Worm (Caenorhabditis elegans) whole organism, young adult: ENCODE results near the gene F59E12.17.

Source experiments
- B0019.2 ChIP-seq: fragments of 200-800 bp; sonication (Bioruptor generic); conservative IDR thresholded peaks from 2 replicates; pipeline ENCODE4 v1.3.6; 2022; ENCODE audit warnings: missing genetic modification reagents, missing genetic modification characterization, missing compliant biosample characterization
- B0035.1 ChIP-seq: sonication (generic microtip); optimal IDR thresholded peaks from 2 replicates; lab custom pipeline; 2016; ENCODE audit warnings: missing genetic modification characterization, mild to moderate bottlenecking, missing compliant biosample characterization, missing genotype, missing genetic modification reagents
- D2030.7 ChIP-seq: fragments of 200-800 bp; sonication (Bioruptor generic); IDR thresholded peaks from 2 replicates; pipeline ENCODE4 v1.3.6; 2022; ENCODE audit warnings: missing genetic modification reagents, missing genetic modification characterization, missing compliant biosample characterization
- F33H1.4 ChIP-seq: fragments of 200-800 bp; sonication (Bioruptor generic); IDR thresholded peaks from 2 replicates; pipeline ENCODE4 v1.3.6; 2022; ENCODE audit warnings: missing genetic modification reagents, missing genetic modification characterization, missing compliant biosample characterization
- F49E8.2 ChIP-seq: sonication (generic microtip); optimal IDR thresholded peaks from 3 replicates; lab custom pipeline; 2017; ENCODE audit warnings: missing genetic modification characterization, mild to moderate bottlenecking, missing compliant biosample characterization, antibody characterized with exemption, moderate library complexity; ENCODE audit not compliant: insufficient read depth
- F55B11.4 ChIP-seq: sonication (generic microtip); optimal IDR thresholded peaks from 2 replicates; lab custom pipeline; 2016; ENCODE audit warnings: missing compliant biosample characterization, missing genetic modification characterization, borderline replicate concordance; ENCODE audit not compliant: insufficient read depth
- Y53F4B.3 ChIP-seq: fragments of 200-800 bp; sonication (Bioruptor generic); IDR thresholded peaks from 2 replicates; pipeline ENCODE4 v1.3.6; 2022; ENCODE audit warnings: missing genetic modification reagents, missing genetic modification characterization, missing compliant biosample characterization
- Y95B8A.8 ChIP-seq: fragments of 200-800 bp; sonication (Bioruptor generic); IDR thresholded peaks from 2 replicates; pipeline ENCODE4 v1.3.6; 2022; ENCODE audit warnings: missing genetic modification reagents, missing genetic modification characterization, missing compliant biosample characterization
- akir-1 ChIP-seq: fragments of 200-800 bp; sonication (Bioruptor generic); optimal IDR thresholded peaks from 2 replicates; lab custom pipeline; 2018; ENCODE audit warnings: mild to moderate bottlenecking, missing genetic modification characterization, moderate library complexity, missing compliant biosample characterization
- ama-1 ChIP-seq, 3 experiments: fragments of 150-350 bp in 1 of 3; sonication (generic microtip) in 2 of 3; optimal IDR thresholded peaks; 2 replicates each; lab custom pipeline; 2014 to 2018; ENCODE audit warnings: missing biosample characterization in 2 of 3, missing genetic modification characterization in 2 of 3, missing genetic modification reagents in 2 of 3
- athp-1 ChIP-seq: sonication (generic microtip); optimal IDR thresholded peaks from 2 replicates; lab custom pipeline; 2017; ENCODE audit warnings: mild to moderate bottlenecking, missing genetic modification characterization, missing compliant biosample characterization
- bed-1 ChIP-seq: fragments of 200-800 bp; sonication (Bioruptor generic); IDR thresholded peaks from 2 replicates; pipeline ENCODE4 v1.3.6; 2022; ENCODE audit warnings: missing genetic modification reagents, missing genetic modification characterization, missing compliant biosample characterization
- bed-2 ChIP-seq: fragments of 200-800 bp; sonication (Bioruptor generic); IDR thresholded peaks from 2 replicates; pipeline ENCODE4 v1.3.6; 2022; ENCODE audit warnings: missing genetic modification reagents, missing genetic modification characterization, missing compliant biosample characterization
- ccch-3 ChIP-seq: fragments of 200-800 bp; sonication (Bioruptor generic); optimal IDR thresholded peaks from 2 replicates; lab custom pipeline; 2018; ENCODE audit warnings: mild to moderate bottlenecking, missing genetic modification characterization, missing compliant biosample characterization
- cebp-1 ChIP-seq, 2 experiments: fragments of 200-800 bp in 1 of 2; sonication (Bioruptor generic) in 1 of 2; sonication (generic microtip) in 1 of 2; IDR thresholded peaks in 1 of 2; optimal IDR thresholded peaks in 1 of 2; 2 replicates each; pipeline versions ENCODE4 v1.3.6 to Lab custom; 2017 to 2022; ENCODE audit warnings: missing compliant biosample characterization in 2 of 2, missing genetic modification characterization in 2 of 2, mild to moderate bottlenecking in 1 of 2, missing genetic modification reagents in 1 of 2, moderate library complexity in 1 of 2
- ceh-100 ChIP-seq: fragments of 200-800 bp; sonication (Bioruptor generic); IDR thresholded peaks from 2 replicates; pipeline ENCODE4 v1.3.6; 2022; ENCODE audit warnings: missing genetic modification reagents, missing genetic modification characterization, missing compliant biosample characterization
- ceh-27 ChIP-seq: fragments of 200-800 bp; sonication (Bioruptor generic); optimal IDR thresholded peaks from 2 replicates; lab custom pipeline; 2018; ENCODE audit warnings: mild to moderate bottlenecking, missing genetic modification characterization, moderate library complexity, missing compliant biosample characterization
- die-1 ChIP-seq: sonication (generic microtip); optimal IDR thresholded peaks from 2 replicates; lab custom pipeline; 2016; ENCODE audit warnings: missing genotype, mild to moderate bottlenecking, missing genetic modification characterization, missing compliant biosample characterization
- dox-1 ChIP-seq: fragments of 200-800 bp; sonication (Bioruptor generic); IDR thresholded peaks from 2 replicates; pipeline ENCODE4 v1.3.6; 2022; ENCODE audit warnings: missing genetic modification reagents, missing genetic modification characterization, missing compliant biosample characterization
- dpff-1 ChIP-seq: sonication (generic microtip); optimal IDR thresholded peaks from 2 replicates; lab custom pipeline; 2017; ENCODE audit warnings: mild to moderate bottlenecking, missing genetic modification characterization, missing compliant biosample characterization
- dpl-1 ChIP-seq: fragments of 150-350 bp; optimal IDR thresholded peaks from 2 replicates; lab custom pipeline; 2014; ENCODE audit warnings: missing biosample characterization, missing genetic modification reagents, missing genetic modification characterization
- efl-1 ChIP-seq: fragments of 150-350 bp; optimal IDR thresholded peaks from 2 replicates; lab custom pipeline; 2014; ENCODE audit warnings: missing biosample characterization, missing genetic modification reagents, missing genetic modification characterization
- egl-18 ChIP-seq: fragments of 200-800 bp; sonication (Bioruptor generic); IDR thresholded peaks from 2 replicates; pipeline ENCODE4 v1.3.6; 2022; ENCODE audit warnings: missing genetic modification reagents, missing genetic modification characterization, missing compliant biosample characterization
- egl-44 ChIP-seq: fragments of 200-800 bp; sonication (Bioruptor generic); IDR thresholded peaks from 2 replicates; pipeline ENCODE4 v1.3.6; 2022; ENCODE audit warnings: missing genetic modification reagents, missing genetic modification characterization, missing compliant biosample characterization
- egrh-3 ChIP-seq: fragments of 200-800 bp; sonication (Bioruptor generic); IDR thresholded peaks from 2 replicates; pipeline ENCODE4 v1.3.6; 2022; ENCODE audit warnings: missing genetic modification reagents, missing genetic modification characterization, missing compliant biosample characterization
- hsf-1 ChIP-seq: fragments of 200-800 bp; sonication (Bioruptor generic); IDR thresholded peaks from 2 replicates; pipeline ENCODE4 v1.3.6; 2022; ENCODE audit warnings: missing genetic modification reagents, missing genetic modification characterization, missing compliant biosample characterization
- lag-1 ChIP-seq: fragments of 200-800 bp; sonication (Bioruptor generic); IDR thresholded peaks from 2 replicates; pipeline ENCODE4 v1.3.6; 2022; ENCODE audit warnings: missing genetic modification reagents, missing genetic modification characterization, missing compliant biosample characterization
- let-526 ChIP-seq: fragments of 200-800 bp; sonication (Bioruptor generic); IDR thresholded peaks from 2 replicates; pipeline ENCODE4 v1.3.6; 2022; ENCODE audit warnings: missing genetic modification reagents, missing genetic modification characterization, missing compliant biosample characterization
- let-607 ChIP-seq, 2 experiments: fragments of 200-800 bp in 1 of 2; sonication (Bioruptor generic) in 1 of 2; sonication (generic microtip) in 1 of 2; optimal IDR thresholded peaks; 2 replicates each; lab custom pipeline; 2016 to 2018; ENCODE audit warnings: mild to moderate bottlenecking in 2 of 2, missing compliant biosample characterization in 2 of 2, missing genetic modification characterization in 2 of 2, moderate library complexity in 2 of 2, missing genotype in 1 of 2
- lin-40 ChIP-seq: sonication (generic microtip); optimal IDR thresholded peaks from 2 replicates; lab custom pipeline; 2016; ENCODE audit warnings: missing genetic modification characterization, mild to moderate bottlenecking, missing compliant biosample characterization, missing genotype, missing genetic modification reagents
- lsy-27 ChIP-seq: sonication (generic microtip); optimal IDR thresholded peaks from 2 replicates; lab custom pipeline; 2017; ENCODE audit warnings: missing genetic modification characterization, mild to moderate bottlenecking, missing compliant biosample characterization, antibody characterized with exemption, missing genotype, borderline replicate concordance; ENCODE audit not compliant: insufficient read depth
- madf-6 ChIP-seq: fragments of 200-800 bp; sonication (Bioruptor generic); IDR thresholded peaks from 2 replicates; pipeline ENCODE4 v1.3.6; 2022; ENCODE audit warnings: missing genetic modification reagents, missing genetic modification characterization, missing compliant biosample characterization
- mcd-1 ChIP-seq: fragments of 200-800 bp; sonication (Bioruptor generic); IDR thresholded peaks from 2 replicates; pipeline ENCODE4 v1.3.6; 2022; ENCODE audit warnings: missing genetic modification reagents, missing genetic modification characterization, missing compliant biosample characterization
- mel-28 ChIP-seq: sonication (generic microtip); optimal IDR thresholded peaks from 2 replicates; lab custom pipeline; 2016; ENCODE audit warnings: borderline replicate concordance, mild to moderate bottlenecking, missing genetic modification characterization, missing compliant biosample characterization
- pbrm-1 ChIP-seq: fragments of 200-800 bp; sonication (Bioruptor generic); IDR thresholded peaks from 2 replicates; pipeline ENCODE4 v1.3.6; 2022; ENCODE audit warnings: missing genetic modification reagents, missing genetic modification characterization, missing compliant biosample characterization
- pha-4 ChIP-seq: fragments of 150-350 bp; sonication (generic microtip); optimal IDR thresholded peaks from 2 replicates; lab custom pipeline; 2014; ENCODE audit warnings: missing biosample characterization, missing genetic modification reagents, missing genetic modification characterization
- rcor-1 ChIP-seq: fragments of 200-800 bp; sonication (Bioruptor generic); IDR thresholded peaks from 2 replicates; pipeline ENCODE4 v1.3.6; 2022; ENCODE audit warnings: missing genetic modification reagents, missing genetic modification characterization, missing compliant biosample characterization
- rpc-1 ChIP-seq, 2 experiments: fragments of 150-350 bp in 1 of 2; sonication (generic microtip) in 1 of 2; optimal IDR thresholded peaks; 2 replicates each; lab custom pipeline; 2014 to 2018; ENCODE audit warnings: missing biosample characterization in 1 of 2, missing genetic modification characterization in 1 of 2, missing genetic modification reagents in 1 of 2, missing genotype in 1 of 2
- sdz-38 ChIP-seq: sonication (generic microtip); optimal IDR thresholded peaks from 2 replicates; lab custom pipeline; 2016; ENCODE audit warnings: missing genotype, missing genetic modification characterization, missing compliant biosample characterization
- tbp1 ChIP-seq: fragments of 200-800 bp; sonication (Bioruptor generic); optimal IDR thresholded peaks from 2 replicates; lab custom pipeline; 2018; ENCODE audit warnings: mild to moderate bottlenecking, missing genetic modification characterization, missing compliant biosample characterization
- tbx-9 ChIP-seq: sonication (generic microtip); optimal IDR thresholded peaks from 2 replicates; lab custom pipeline; 2016; ENCODE audit warnings: borderline replicate concordance, missing genetic modification characterization, inconsistent platforms, missing compliant biosample characterization
- zfh-2 ChIP-seq: fragments of 200-800 bp; sonication (Bioruptor generic); conservative IDR thresholded peaks from 2 replicates; pipeline ENCODE4 v1.3.6; 2022; ENCODE audit warnings: missing genetic modification reagents, missing genetic modification characterization, missing compliant biosample characterization
- zim-3 ChIP-seq: sonication (generic microtip); optimal IDR thresholded peaks from 2 replicates; lab custom pipeline; 2017; ENCODE audit warnings: mild to moderate bottlenecking, missing genetic modification characterization, moderate library complexity, missing compliant biosample characterization
- ztf-22 ChIP-seq: fragments of 200-800 bp; sonication (Bioruptor generic); optimal IDR thresholded peaks from 2 replicates; lab custom pipeline; 2018; ENCODE audit warnings: mild to moderate bottlenecking, missing genetic modification characterization, moderate library complexity, missing compliant biosample characterization
- ztf-25 ChIP-seq: fragments of 200-800 bp; sonication (Bioruptor generic); IDR thresholded peaks from 2 replicates; pipeline ENCODE4 v1.3.6; 2022; ENCODE audit warnings: missing genetic modification reagents, missing genetic modification characterization, missing compliant biosample characterization

F59E12.17 gene

DNA sequence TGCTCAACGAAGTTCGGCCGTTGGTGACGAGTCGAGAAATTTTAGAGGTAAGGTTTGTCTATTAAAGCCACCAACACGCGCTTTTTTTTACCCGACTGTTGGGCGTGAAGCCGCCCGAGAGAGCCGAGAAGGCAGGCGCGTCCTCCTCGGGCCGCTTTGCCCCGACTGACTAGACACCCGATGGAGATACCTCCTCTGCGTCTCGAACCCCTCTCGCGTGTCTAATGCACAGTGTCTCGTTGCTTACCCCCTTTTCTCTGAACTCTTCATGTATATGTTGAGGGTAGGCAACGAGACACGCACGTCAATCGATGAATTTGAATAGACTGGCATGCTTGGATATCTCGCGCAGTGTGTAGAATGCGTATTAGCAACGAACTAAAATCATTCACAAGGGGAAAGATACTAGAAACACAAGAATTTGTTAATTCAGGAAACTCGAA, 12.5 kb upstream of the F59E12.17 start (continued):
- TF ChIP-seq zim-3 (tag; lab: Kevin White, UChicago) (peak; percentile 99), pbrm-1 (GFP tag; lab: Robert Waterston, UW) (peak; percentile 96), rpc-1 (optimal IDR thresholded peaks at IDR 0.05; lab: Kevin White, UChicago) (no peak), rpc-1 (tag; optimal IDR thresholded peaks at IDR 0.05; lab: Kevin White, UChicago) (no peak), cebp-1 (GFP tag; IDR thresholded peaks at IDR 0.05; lab: Robert Waterston, UW) (peak; percentile 88), cebp-1 (tag; optimal IDR thresholded peaks at IDR 0.05; lab: Kevin White, UChicago) (peak; percentile 90), ceh-100 (GFP tag; lab: Robert Waterston, UW) (peak; percentile 90), lag-1 (GFP tag; lab: Robert Waterston, UW) (0 out of 2 replicates have a peak, but pooled peaks have one; percentile 70), egl-44 (peak; percentile 90; the same call in 1 of the 2 replicates), hsf-1 (GFP tag; lab: Robert Waterston, UW) (peak; percentile 89), egl-18 (peak; percentile 93), efl-1 (no peak), athp-1 (tag; lab: Kevin White, UChicago) (peak; percentile 99), egrh-3 (GFP tag; lab: Robert Waterston, UW) (peak; percentile 91), dpl-1 (GFP tag; lab: Kevin White, UChicago) (no peak), bed-1 (peak; percentile 91), dox-1 (peak; percentile 87; the same call in 1 of the 2 replicates), tbp1 (GFP tag; lab: Kevin White, UChicago) (peak; percentile 71), mel-28 (tag; lab: Kevin White, UChicago) (peak; percentile 92), let-607 (tag; optimal IDR thresholded peaks at IDR 0.05; lab: Kevin White, UChicago) (peak; percentile 82 to 88), rcor-1 (GFP tag; lab: Robert Waterston, UW) (peak; percentile 79), dpff-1 (tag; lab: Kevin White, UChicago) (peak; percentile 99), F55B11.4 (tag; lab: Kevin White, UChicago) (no peak), madf-6 (GFP tag; lab: Robert Waterston, UW) (peak; percentile 91), B0035.1 (tag; lab: Kevin White, UChicago) (peak; percentile 91), F49E8.2 (tag; lab: Kevin White, UChicago) (peak; percentile 33), D2030.7 (GFP tag; lab: Robert Waterston, UW) (peak; percentile 64), mcd-1 (GFP tag; lab: Robert Waterston, UW) (peak; percentile 91), ceh-27 (GFP tag; lab: Kevin White, UChicago) (peak; percentile 88), ama-1 (optimal IDR thresholded peaks at IDR 0.05; lab: Kevin White, UChicago) (peak; percentile 100), ama-1 (GFP tag; optimal IDR thresholded peaks at IDR 0.05; lab: Kevin White, UChicago) (peak; percentile 89 to 94), tbx-9 (peak; percentile 99), lsy-27 (peak; percentile 90), ccch-3 (no peak), let-526 (GFP tag; lab: Robert Waterston, UW) (peak; percentile 97), lin-40 (tag; lab: Kevin White, UChicago) (peak; percentile 88), B0019.2 (peak; percentile 67), die-1 (tag; lab: Kevin White, UChicago) (peak; percentile 77), bed-2 (peak; percentile 72; the same call in 1 of the 2 replicates), ztf-25 (GFP tag; lab: Robert Waterston, UW) (peak; percentile 95; the same call in 1 of the 2 replicates), Y95B8A.8 (GFP tag; lab: Robert Waterston, UW) (peak; percentile 96), sdz-38 (tag; lab: Kevin White, UChicago) (no peak), Y53F4B.3 (GFP tag; lab: Robert Waterston, UW) (peak; percentile 31; the same call in 1 of the 2 replicates), pha-4 (no peak), akir-1 (GFP tag; lab: Kevin White, UChicago) (peak; percentile 78), zfh-2 (GFP tag; lab: Robert Waterston, UW) (peak; percentile 98), ztf-22 (GFP tag; lab: Kevin White, UChicago) (peak; percentile 55), F33H1.4 (GFP tag; lab: Robert Waterston, UW) (no peak; the same call in 1 of the 2 replicates)
